Worm (Caenorhabditis elegans): ENCODE results near the gene nhr-207.

ce11 chrV:12094030-12094429 is 1.9 kb upstream of the nhr-207 start, which contains the start of gene nhr-208:
- TF ChIP-seq fos-1 (tag; optimal IDR thresholded peaks at IDR 0.05) (no peak), ama-1 (optimal IDR thresholded peaks at IDR 0.05) (no peak), lin-15B (tag; optimal IDR thresholded peaks at IDR 0.05) (no peak), elt-3 (tag; optimal IDR thresholded peaks at IDR 0.05) (no peak), ztf-11 (tag; optimal IDR thresholded peaks at IDR 0.05) (no peak), pha-4 (tag; optimal IDR thresholded peaks at IDR 0.05) (no peak), ceh-9 (tag; optimal IDR thresholded peaks at IDR 0.05) (no peak), fkh-10 (GFP tag; optimal IDR thresholded peaks at IDR 0.05) (no peak)

Data from whole organism, L3 larva.